Worm (Caenorhabditis elegans): ENCODE results near the gene Y16B4A.2.

DNA sequence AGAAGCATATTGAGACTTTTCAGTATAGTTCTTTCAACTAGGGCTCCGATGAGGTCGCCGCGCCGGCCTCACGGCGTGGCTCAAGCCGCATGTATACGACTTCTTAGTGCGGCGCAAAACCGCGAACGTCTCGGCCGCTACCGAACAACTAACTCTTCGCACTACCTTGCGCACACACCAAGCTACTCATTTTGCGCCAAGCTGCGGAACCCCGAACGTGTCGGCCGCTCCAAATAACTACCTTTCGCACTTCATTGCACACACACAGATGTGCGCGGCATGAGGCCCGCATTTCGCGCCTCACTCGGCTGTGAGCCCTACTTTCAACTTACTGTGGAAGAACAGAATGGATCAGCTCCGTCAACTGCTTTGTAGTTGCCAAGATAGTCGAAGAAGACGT lies 3.8 kb downstream of the Y16B4A.2 start:
- TF ChIP-seq dpl-1 (GFP tag; optimal IDR thresholded peaks at IDR 0.05) = no peak
- no peak for TF ChIP-seq fkh-10 (GFP tag; optimal IDR thresholded peaks at IDR 0.05)
- TF ChIP-seq unc-130 (GFP tag; optimal IDR thresholded peaks at IDR 0.05) = no peak
- no peak for TF ChIP-seq zip-11 (GFP tag; IDR thresholded peaks at IDR 0.05)
- TF ChIP-seq aly-2 (tag; optimal IDR thresholded peaks at IDR 0.05) = no peak
